Worm (Caenorhabditis elegans) whole organism, young adult: ENCODE results near the gene cin-4.
A peak's percentile ranks its signal among the peaks of the same experiment; 100 is the strongest.

ENCODE experiments used
- B0019.2 ChIP-seq: fragments of 200-800 bp; sonication (Bioruptor generic); conservative IDR thresholded peaks from 2 replicates; pipeline ENCODE4 v1.3.6; 2022; ENCODE audit warnings: missing genetic modification reagents, missing genetic modification characterization, missing compliant biosample characterization
- B0261.1 ChIP-seq: sonication (generic microtip); optimal IDR thresholded peaks from 2 replicates; lab custom pipeline; 2016; ENCODE audit warnings: mild to moderate bottlenecking, missing genetic modification characterization, moderate library complexity, missing compliant biosample characterization
- K11D2.4 ChIP-seq: fragments of 200-800 bp; sonication (Bioruptor generic); IDR thresholded peaks from 2 replicates; pipeline ENCODE4 v1.3.6; 2022; ENCODE audit warnings: missing genetic modification reagents, missing genetic modification characterization, missing compliant biosample characterization
- K12H6.12 ChIP-seq: fragments of 200-800 bp; sonication (Bioruptor generic); optimal IDR thresholded peaks from 2 replicates; lab custom pipeline; 2018; ENCODE audit warnings: mild to moderate bottlenecking, missing genetic modification characterization, missing compliant biosample characterization
- T26A5.8 ChIP-seq: sonication (generic microtip); optimal IDR thresholded peaks from 2 replicates; lab custom pipeline; 2016; ENCODE audit warnings: missing genetic modification characterization, missing compliant biosample characterization
- Y53F4B.3 ChIP-seq: fragments of 200-800 bp; sonication (Bioruptor generic); IDR thresholded peaks from 2 replicates; pipeline ENCODE4 v1.3.6; 2022; ENCODE audit warnings: missing genetic modification reagents, missing genetic modification characterization, missing compliant biosample characterization
- Y67H2A.10 ChIP-seq: fragments of 200-800 bp; sonication (Bioruptor generic); conservative IDR thresholded peaks from 2 replicates; pipeline ENCODE4 v1.3.6; 2022; ENCODE audit warnings: missing genetic modification reagents, missing genetic modification characterization, missing compliant biosample characterization
- Y95B8A.8 ChIP-seq: fragments of 200-800 bp; sonication (Bioruptor generic); IDR thresholded peaks from 2 replicates; pipeline ENCODE4 v1.3.6; 2022; ENCODE audit warnings: missing genetic modification reagents, missing genetic modification characterization, missing compliant biosample characterization
- ZK185.1 ChIP-seq: sonication (generic microtip); optimal IDR thresholded peaks from 2 replicates; lab custom pipeline; 2016; ENCODE audit warnings: mild to moderate bottlenecking, missing genetic modification characterization, missing compliant biosample characterization; ENCODE audit not compliant: poor library complexity, severe bottlenecking
- aptf-2 ChIP-seq: fragments of 200-800 bp; sonication (Bioruptor generic); conservative IDR thresholded peaks from 2 replicates; pipeline ENCODE4 v1.3.6; 2022; ENCODE audit warnings: missing genetic modification reagents, missing genetic modification characterization, missing compliant biosample characterization
- atf-7 ChIP-seq: sonication (generic microtip); optimal IDR thresholded peaks from 2 replicates; lab custom pipeline; 2017; ENCODE audit warnings: mild to moderate bottlenecking, missing genetic modification characterization, missing compliant biosample characterization
- attf-5 ChIP-seq: fragments of 200-800 bp; sonication (Bioruptor generic); optimal IDR thresholded peaks from 2 replicates; lab custom pipeline; 2018; ENCODE audit warnings: mild to moderate bottlenecking, missing genetic modification characterization, missing compliant biosample characterization
- attf-6 ChIP-seq: fragments of 200-800 bp; sonication (Bioruptor generic); IDR thresholded peaks from 2 replicates; pipeline ENCODE4 v1.3.6; 2022; ENCODE audit warnings: missing genetic modification reagents, missing genetic modification characterization, missing compliant biosample characterization
- ceh-100 ChIP-seq: fragments of 200-800 bp; sonication (Bioruptor generic); IDR thresholded peaks from 2 replicates; pipeline ENCODE4 v1.3.6; 2022; ENCODE audit warnings: missing genetic modification reagents, missing genetic modification characterization, missing compliant biosample characterization
- ceh-27 ChIP-seq: fragments of 200-800 bp; sonication (Bioruptor generic); optimal IDR thresholded peaks from 2 replicates; lab custom pipeline; 2018; ENCODE audit warnings: mild to moderate bottlenecking, missing genetic modification characterization, moderate library complexity, missing compliant biosample characterization
- dox-1 ChIP-seq: fragments of 200-800 bp; sonication (Bioruptor generic); IDR thresholded peaks from 2 replicates; pipeline ENCODE4 v1.3.6; 2022; ENCODE audit warnings: missing genetic modification reagents, missing genetic modification characterization, missing compliant biosample characterization
- egrh-3 ChIP-seq: fragments of 200-800 bp; sonication (Bioruptor generic); IDR thresholded peaks from 2 replicates; pipeline ENCODE4 v1.3.6; 2022; ENCODE audit warnings: missing genetic modification reagents, missing genetic modification characterization, missing compliant biosample characterization
- ekl-4 ChIP-seq: fragments of 200-800 bp; sonication (Bioruptor generic); IDR thresholded peaks from 2 replicates; pipeline ENCODE4 v1.3.6; 2022; ENCODE audit warnings: missing genetic modification reagents, missing genetic modification characterization, missing compliant biosample characterization
- ets-4 ChIP-seq: fragments of 200-800 bp; sonication (Bioruptor generic); optimal IDR thresholded peaks from 2 replicates; lab custom pipeline; 2018; ENCODE audit warnings: mild to moderate bottlenecking, missing genetic modification characterization, missing compliant biosample characterization
- gei-17 ChIP-seq: fragments of 200-800 bp; sonication (Bioruptor generic); optimal IDR thresholded peaks from 2 replicates; lab custom pipeline; 2018; ENCODE audit warnings: mild to moderate bottlenecking, missing genetic modification characterization, missing compliant biosample characterization
- hlh-12 ChIP-seq: sonication (generic microtip); optimal IDR thresholded peaks from 2 replicates; lab custom pipeline; 2016; ENCODE audit warnings: missing genetic modification characterization, missing compliant biosample characterization
- hlh-26 ChIP-seq: fragments of 200-800 bp; sonication (Bioruptor generic); conservative IDR thresholded peaks from 2 replicates; pipeline ENCODE4 v1.3.6; 2022; ENCODE audit warnings: missing genetic modification reagents, missing genetic modification characterization, missing compliant biosample characterization
- hmg-1.2 ChIP-seq: fragments of 200-800 bp; sonication (Bioruptor generic); IDR thresholded peaks from 2 replicates; pipeline ENCODE4 v1.3.6; 2022; ENCODE audit warnings: missing genetic modification reagents, missing genetic modification characterization, missing compliant biosample characterization
- hrde-1 ChIP-seq: sonication (generic microtip); optimal IDR thresholded peaks from 2 replicates; lab custom pipeline; 2016; ENCODE audit warnings: missing genetic modification characterization, mild to moderate bottlenecking, missing compliant biosample characterization, moderate library complexity, missing genotype, missing genetic modification reagents, borderline replicate concordance
- lin-35 ChIP-seq, 3 experiments: fragments of 150-350 bp in 2 of 3; sonication (generic microtip) in 1 of 3; optimal IDR thresholded peaks; 2 replicates each; lab custom pipeline; 2014 to 2018; ENCODE audit warnings: missing biosample characterization in 3 of 3, missing genetic modification characterization in 3 of 3, missing genetic modification reagents in 3 of 3
- lin-40 ChIP-seq: sonication (generic microtip); optimal IDR thresholded peaks from 2 replicates; lab custom pipeline; 2016; ENCODE audit warnings: missing genetic modification characterization, mild to moderate bottlenecking, missing compliant biosample characterization, missing genotype, missing genetic modification reagents
- lin-54 ChIP-seq: fragments of 200-800 bp; sonication (Bioruptor generic); optimal IDR thresholded peaks from 2 replicates; lab custom pipeline; 2018; ENCODE audit warnings: mild to moderate bottlenecking, missing genetic modification characterization, missing compliant biosample characterization
- lir-1 ChIP-seq: fragments of 200-800 bp; sonication (Bioruptor generic); conservative IDR thresholded peaks from 2 replicates; pipeline ENCODE4 v1.3.6; 2022; ENCODE audit warnings: missing genetic modification reagents, missing genetic modification characterization, missing compliant biosample characterization
- madf-10 ChIP-seq: sonication (generic microtip); optimal IDR thresholded peaks from 2 replicates; lab custom pipeline; 2016; ENCODE audit warnings: mild to moderate bottlenecking, missing genetic modification characterization, missing compliant biosample characterization
- madf-3 ChIP-seq: fragments of 200-800 bp; sonication (Bioruptor generic); IDR thresholded peaks from 2 replicates; pipeline ENCODE4 v1.3.6; 2022; ENCODE audit warnings: missing genetic modification reagents, missing genetic modification characterization, missing compliant biosample characterization
- madf-6 ChIP-seq: fragments of 200-800 bp; sonication (Bioruptor generic); IDR thresholded peaks from 2 replicates; pipeline ENCODE4 v1.3.6; 2022; ENCODE audit warnings: missing genetic modification reagents, missing genetic modification characterization, missing compliant biosample characterization
- madf-8 ChIP-seq: fragments of 200-800 bp; sonication (Bioruptor generic); conservative IDR thresholded peaks from 2 replicates; pipeline ENCODE4 v1.3.6; 2022; ENCODE audit warnings: missing genetic modification reagents, missing genetic modification characterization, missing compliant biosample characterization
- mes-4 ChIP-seq: sonication (generic microtip); optimal IDR thresholded peaks from 2 replicates; lab custom pipeline; 2016; ENCODE audit warnings: missing genotype, missing genetic modification characterization, missing compliant biosample characterization
- mxl-1 ChIP-seq: sonication (generic microtip); optimal IDR thresholded peaks from 2 replicates; lab custom pipeline; 2016; ENCODE audit warnings: missing genetic modification characterization, missing compliant biosample characterization
- nhr-120 ChIP-seq: fragments of 200-800 bp; sonication (Bioruptor generic); IDR thresholded peaks from 2 replicates; pipeline ENCODE4 v1.3.6; 2022; ENCODE audit warnings: missing genetic modification characterization, missing compliant biosample characterization
- nhr-179 ChIP-seq: sonication (generic microtip); optimal IDR thresholded peaks from 2 replicates; lab custom pipeline; 2016; ENCODE audit warnings: mild to moderate bottlenecking, missing genetic modification characterization, missing compliant biosample characterization
- nhr-27 ChIP-seq: fragments of 200-800 bp; sonication (Bioruptor generic); optimal IDR thresholded peaks from 2 replicates; lab custom pipeline; 2018; ENCODE audit warnings: mild to moderate bottlenecking, missing genetic modification characterization, moderate library complexity, missing compliant biosample characterization
- rcor-1 ChIP-seq: fragments of 200-800 bp; sonication (Bioruptor generic); IDR thresholded peaks from 2 replicates; pipeline ENCODE4 v1.3.6; 2022; ENCODE audit warnings: missing genetic modification reagents, missing genetic modification characterization, missing compliant biosample characterization
- snpc-4 ChIP-seq, 5 experiments: fragments of 150-350 bp in 1 of 5; sonication (generic microtip) in 4 of 5; optimal IDR thresholded peaks; 2 replicates each; lab custom pipeline; 2014 to 2018; ENCODE audit warnings: missing genetic modification characterization in 5 of 5, missing biosample characterization in 3 of 5, antibody characterized with exemption in 2 of 5, mild to moderate bottlenecking in 2 of 5, missing compliant biosample characterization in 2 of 5, missing genotype in 2 of 5, moderate library complexity in 2 of 5, missing genetic modification reagents in 1 of 5
- unc-130 ChIP-seq: sonication (generic microtip); optimal IDR thresholded peaks from 2 replicates; lab custom pipeline; 2016; ENCODE audit warnings: missing genetic modification reagents, missing genetic modification characterization, missing compliant biosample characterization
- zim-3 ChIP-seq: sonication (generic microtip); optimal IDR thresholded peaks from 2 replicates; lab custom pipeline; 2017; ENCODE audit warnings: mild to moderate bottlenecking, missing genetic modification characterization, moderate library complexity, missing compliant biosample characterization

cin-4 gene

DNA sequence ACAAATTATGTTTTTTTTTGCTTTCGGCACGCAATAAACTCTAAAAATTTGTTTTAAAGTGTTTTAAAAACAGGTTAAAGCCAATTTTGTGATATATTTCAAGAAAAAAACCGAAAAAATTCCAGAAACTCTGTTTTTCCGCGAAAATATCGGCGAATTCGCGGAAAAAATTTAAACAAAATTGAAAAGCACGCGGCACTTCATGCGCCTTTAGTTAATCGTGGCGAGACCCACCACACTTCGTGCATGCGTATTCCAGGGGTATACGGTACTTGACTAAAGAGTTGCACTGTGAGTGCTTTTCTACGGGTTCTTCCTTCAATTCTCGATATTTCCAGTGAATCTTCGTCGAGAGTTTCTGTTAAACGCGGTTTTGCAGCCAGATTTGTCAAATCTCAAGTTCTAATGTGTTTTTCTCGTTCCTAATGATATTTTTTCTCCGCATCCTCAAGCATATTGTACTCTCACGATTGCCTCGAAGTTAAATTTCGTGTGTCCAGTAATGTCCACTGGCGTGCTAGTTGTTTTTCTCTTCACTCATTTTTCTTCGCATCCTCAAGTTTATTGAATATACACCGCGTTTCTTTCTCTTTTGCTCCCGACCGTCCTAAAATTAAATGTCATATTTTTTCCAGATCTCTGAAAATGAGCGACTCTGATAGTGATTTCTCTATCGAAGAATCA lies at the start of gene cin-4 (continued):
- TF ChIP-seq ceh-100 (GFP tag; lab: Robert Waterston, UW), result 0 out of 2 replicates have a peak, but pooled peaks have one; percentile 31
- TF ChIP-seq attf-6 (GFP tag; lab: Robert Waterston, UW), result no peak
- peak; percentile 58 for TF ChIP-seq lin-54 (GFP tag; lab: Kevin White, UChicago)
- TF ChIP-seq aptf-2 (GFP tag; lab: Robert Waterston, UW), result no peak
- TF ChIP-seq mxl-1 (tag; lab: Kevin White, UChicago), result no peak
- TF ChIP-seq unc-130, result peak; percentile 30
- no peak for TF ChIP-seq madf-3 (GFP tag; lab: Robert Waterston, UW)
- TF ChIP-seq Y53F4B.3 (GFP tag; lab: Robert Waterston, UW), result no peak
- no peak for TF ChIP-seq lir-1 (GFP tag; lab: Robert Waterston, UW)
- TF ChIP-seq B0019.2 (GFP tag; lab: Robert Waterston, UW), result peak; percentile 66; the same call in 1 of the 2 replicates
- peak; percentile 48; the same call in 1 of the 2 replicates for TF ChIP-seq rcor-1 (GFP tag; lab: Robert Waterston, UW)

DNA sequence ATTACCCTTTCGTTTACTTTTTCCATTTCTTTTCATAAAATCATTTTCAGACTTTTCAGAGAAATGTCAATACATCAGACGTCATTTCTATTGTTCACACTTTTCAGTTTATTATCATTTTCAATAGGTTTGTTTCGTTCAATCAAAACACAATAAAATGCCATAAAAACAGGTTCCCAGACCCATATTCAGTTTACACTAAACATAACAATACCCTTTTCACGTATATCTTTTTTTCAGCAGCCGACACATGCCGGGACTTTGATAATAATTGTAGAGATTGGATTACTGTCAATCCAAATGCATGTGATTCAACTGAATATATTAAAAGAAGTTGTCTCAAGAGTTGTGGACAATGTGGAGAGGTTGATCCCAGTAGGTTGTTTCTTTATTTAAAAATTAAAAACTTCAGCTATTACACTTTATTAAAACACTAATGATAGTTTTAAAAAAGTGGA lies 48.2 kb upstream of the cin-4 start, which contains the start of gene C15F1.1:
Gene C15F1.1, plus strand, starts transcription at position 51 of the 458 bp plus-strand sequence.
- TF ChIP-seq snpc-4 (GFP tag; optimal IDR thresholded peaks at IDR 0.05; lab: Kevin White, UChicago) (no peak), snpc-4 (tag; optimal IDR thresholded peaks at IDR 0.05; lab: Kevin White, UChicago) (peak in 2 of 4 experiments; percentile 32 to 56), zim-3 (tag; lab: Kevin White, UChicago) (no peak), nhr-27 (tag; lab: Kevin White, UChicago) (no peak), ekl-4 (GFP tag; lab: Robert Waterston, UW) (no peak), lin-35 (GFP tag; optimal IDR thresholded peaks at IDR 0.05; lab: Kevin White, UChicago) (no peak)
- TF ChIP-seq, all 124 proteins: peak for 1

DNA sequence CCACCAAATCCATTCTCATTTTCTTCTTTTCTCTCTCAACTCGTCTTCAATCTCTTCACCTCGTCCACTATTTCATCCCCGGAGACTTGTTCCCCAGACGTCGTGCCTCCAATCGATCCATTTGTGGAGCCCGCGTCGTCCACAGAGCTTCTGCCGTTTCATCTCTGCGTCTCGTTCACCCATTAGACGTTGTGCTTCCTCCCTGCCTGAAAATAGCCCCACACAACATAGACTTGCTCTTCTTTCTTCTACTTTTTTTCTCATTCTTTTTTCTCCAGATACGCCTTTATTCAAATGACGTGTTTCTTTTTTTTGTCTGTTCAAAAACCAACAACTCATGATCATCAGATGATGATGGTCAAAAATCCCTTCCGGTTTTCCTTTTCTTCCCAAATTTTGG lies 45.1 kb upstream of the cin-4 start:
- TF ChIP-seq lin-40, result peak; percentile 40
- TF ChIP-seq attf-5, result peak; percentile 6
- no peak for TF ChIP-seq madf-8 (GFP tag; lab: Robert Waterston, UW)
- TF ChIP-seq ZK185.1, result no peak
- peak; percentile 20 for TF ChIP-seq atf-7 (tag; lab: Kevin White, UChicago)
- no peak for TF ChIP-seq nhr-179
- 0 out of 2 replicates have a peak, but pooled peaks have one; percentile 39 for TF ChIP-seq K11D2.4 (GFP tag; lab: Robert Waterston, UW)
- TF ChIP-seq ceh-27 (GFP tag; lab: Kevin White, UChicago), result peak; percentile 36
- peak; percentile 47; the same call in 1 of the 2 replicates for TF ChIP-seq hmg-1.2
- no peak for TF ChIP-seq mxl-1 (tag; lab: Kevin White, UChicago)
- TF ChIP-seq lin-35 (GFP tag; optimal IDR thresholded peaks at IDR 0.05; lab: Kevin White, UChicago), result peak in 1 of 3 experiments; percentile 71
- TF ChIP-seq K12H6.12 (tag; lab: Kevin White, UChicago), result peak; percentile 64
- no peak for TF ChIP-seq snpc-4 (GFP tag; optimal IDR thresholded peaks at IDR 0.05; lab: Kevin White, UChicago)
- peak in 1 of 4 experiments; percentile 9 for TF ChIP-seq snpc-4 (tag; optimal IDR thresholded peaks at IDR 0.05; lab: Kevin White, UChicago)
- TF ChIP-seq, all 124 proteins: peak for 9

DNA sequence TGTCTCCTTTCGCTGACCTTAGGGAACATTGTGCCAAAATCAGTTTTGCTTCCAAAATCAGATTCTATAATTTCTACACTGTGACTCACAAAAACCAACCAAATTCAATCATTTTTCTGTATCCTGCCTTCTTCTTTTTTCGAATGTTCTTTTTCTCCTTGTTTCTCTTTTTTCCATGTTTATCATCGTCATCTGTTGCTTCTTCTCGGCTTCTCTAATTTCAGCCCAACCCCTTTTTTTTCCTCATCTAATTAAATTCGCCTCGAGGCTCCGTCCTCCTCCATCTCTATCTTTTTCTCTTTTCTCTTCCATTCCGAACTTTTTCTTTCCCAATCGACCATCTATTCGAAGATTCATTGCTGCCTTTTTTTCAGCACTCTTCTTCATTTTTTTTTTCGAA lies 43.4 kb upstream of the cin-4 start, which contains the start of gene unc-104:
Gene unc-104, plus strand, starts transcription at position 311 of the 400 bp plus-strand sequence.
- TF ChIP-seq lir-1 (GFP tag; lab: Robert Waterston, UW), result no peak
- TF ChIP-seq nhr-120 (GFP tag; lab: Robert Waterston, UW), result no peak
- TF ChIP-seq madf-6 (GFP tag; lab: Robert Waterston, UW), result no peak
- no peak for TF ChIP-seq gei-17 (GFP tag; lab: Kevin White, UChicago)
- no peak for TF ChIP-seq mes-4
- no peak for TF ChIP-seq hlh-12
- no peak for TF ChIP-seq dox-1
- no peak for TF ChIP-seq hlh-26 (GFP tag; lab: Robert Waterston, UW)
- no peak for TF ChIP-seq ets-4 (GFP tag; lab: Kevin White, UChicago)
- no peak for TF ChIP-seq egrh-3 (GFP tag; lab: Robert Waterston, UW)
- no peak for TF ChIP-seq madf-10 (tag; lab: Kevin White, UChicago)
- no peak for TF ChIP-seq B0261.1 (tag; lab: Kevin White, UChicago)
- TF ChIP-seq hrde-1 (tag; lab: Kevin White, UChicago), result no peak
- no peak for TF ChIP-seq Y95B8A.8 (GFP tag; lab: Robert Waterston, UW)
- no peak for TF ChIP-seq T26A5.8 (tag; lab: Kevin White, UChicago)
- TF ChIP-seq Y67H2A.10 (GFP tag; lab: Robert Waterston, UW), result no peak
- TF ChIP-seq aptf-2 (GFP tag; lab: Robert Waterston, UW), result no peak
- TF ChIP-seq, all 124 proteins: peak for 0
